Worm (Caenorhabditis elegans) whole organism, young adult: ENCODE results near the gene cyp-14A3.

Experiments used
- B0261.1 ChIP-seq: sonication (generic microtip); optimal IDR thresholded peaks from 2 replicates; lab custom pipeline; 2016; ENCODE audit warnings: mild to moderate bottlenecking, missing genetic modification characterization, moderate library complexity, missing compliant biosample characterization
- C06A6.2 ChIP-seq: fragments of 200-800 bp; sonication (Bioruptor generic); conservative IDR thresholded peaks from 2 replicates; pipeline ENCODE4 v1.3.6; 2022; ENCODE audit warnings: missing genetic modification characterization, missing compliant biosample characterization
- D2030.7 ChIP-seq: fragments of 200-800 bp; sonication (Bioruptor generic); IDR thresholded peaks from 2 replicates; pipeline ENCODE4 v1.3.6; 2022; ENCODE audit warnings: missing genetic modification reagents, missing genetic modification characterization, missing compliant biosample characterization
- F22D6.2 ChIP-seq: sonication (generic microtip); optimal IDR thresholded peaks from 2 replicates; lab custom pipeline; 2016; ENCODE audit warnings: mild to moderate bottlenecking, missing genetic modification characterization, missing compliant biosample characterization
- F39B2.1 ChIP-seq: fragments of 200-800 bp; sonication (Bioruptor generic); IDR thresholded peaks from 2 replicates; pipeline ENCODE4 v1.3.6; 2022; ENCODE audit warnings: missing genetic modification reagents, missing genetic modification characterization, missing compliant biosample characterization
- F49E8.2 ChIP-seq: sonication (generic microtip); optimal IDR thresholded peaks from 3 replicates; lab custom pipeline; 2017; ENCODE audit warnings: missing genetic modification characterization, mild to moderate bottlenecking, missing compliant biosample characterization, antibody characterized with exemption, moderate library complexity; ENCODE audit not compliant: insufficient read depth
- K11D2.4 ChIP-seq: fragments of 200-800 bp; sonication (Bioruptor generic); IDR thresholded peaks from 2 replicates; pipeline ENCODE4 v1.3.6; 2022; ENCODE audit warnings: missing genetic modification reagents, missing genetic modification characterization, missing compliant biosample characterization
- K12H6.12 ChIP-seq: fragments of 200-800 bp; sonication (Bioruptor generic); optimal IDR thresholded peaks from 2 replicates; lab custom pipeline; 2018; ENCODE audit warnings: mild to moderate bottlenecking, missing genetic modification characterization, missing compliant biosample characterization
- Y53F4B.3 ChIP-seq: fragments of 200-800 bp; sonication (Bioruptor generic); IDR thresholded peaks from 2 replicates; pipeline ENCODE4 v1.3.6; 2022; ENCODE audit warnings: missing genetic modification reagents, missing genetic modification characterization, missing compliant biosample characterization
- ZK185.1 ChIP-seq: sonication (generic microtip); optimal IDR thresholded peaks from 2 replicates; lab custom pipeline; 2016; ENCODE audit warnings: mild to moderate bottlenecking, missing genetic modification characterization, missing compliant biosample characterization; ENCODE audit not compliant: poor library complexity, severe bottlenecking
- akir-1 ChIP-seq: fragments of 200-800 bp; sonication (Bioruptor generic); optimal IDR thresholded peaks from 2 replicates; lab custom pipeline; 2018; ENCODE audit warnings: mild to moderate bottlenecking, missing genetic modification characterization, moderate library complexity, missing compliant biosample characterization
- ama-1 ChIP-seq, 3 experiments: fragments of 150-350 bp in 1 of 3; sonication (generic microtip) in 2 of 3; optimal IDR thresholded peaks; 2 replicates each; lab custom pipeline; 2014 to 2018; ENCODE audit warnings: missing biosample characterization in 2 of 3, missing genetic modification characterization in 2 of 3, missing genetic modification reagents in 2 of 3
- atf-7 ChIP-seq: sonication (generic microtip); optimal IDR thresholded peaks from 2 replicates; lab custom pipeline; 2017; ENCODE audit warnings: mild to moderate bottlenecking, missing genetic modification characterization, missing compliant biosample characterization
- attf-3 ChIP-seq: fragments of 200-800 bp; sonication (Bioruptor generic); conservative IDR thresholded peaks from 2 replicates; pipeline ENCODE4 v1.3.6; 2022; ENCODE audit warnings: missing genetic modification reagents, missing genetic modification characterization, missing compliant biosample characterization
- bed-2 ChIP-seq: fragments of 200-800 bp; sonication (Bioruptor generic); IDR thresholded peaks from 2 replicates; pipeline ENCODE4 v1.3.6; 2022; ENCODE audit warnings: missing genetic modification reagents, missing genetic modification characterization, missing compliant biosample characterization
- cebp-1 ChIP-seq, 2 experiments: fragments of 200-800 bp in 1 of 2; sonication (Bioruptor generic) in 1 of 2; sonication (generic microtip) in 1 of 2; IDR thresholded peaks in 1 of 2; optimal IDR thresholded peaks in 1 of 2; 2 replicates each; pipeline versions ENCODE4 v1.3.6 to Lab custom; 2017 to 2022; ENCODE audit warnings: missing compliant biosample characterization in 2 of 2, missing genetic modification characterization in 2 of 2, mild to moderate bottlenecking in 1 of 2, missing genetic modification reagents in 1 of 2, moderate library complexity in 1 of 2
- ceh-100 ChIP-seq: fragments of 200-800 bp; sonication (Bioruptor generic); IDR thresholded peaks from 2 replicates; pipeline ENCODE4 v1.3.6; 2022; ENCODE audit warnings: missing genetic modification reagents, missing genetic modification characterization, missing compliant biosample characterization
- ceh-58 ChIP-seq: fragments of 200-800 bp; sonication (Bioruptor generic); IDR thresholded peaks from 2 replicates; pipeline ENCODE4 v1.3.6; 2022; ENCODE audit warnings: missing genetic modification characterization, missing compliant biosample characterization
- ceh-79 ChIP-seq: sonication (generic microtip); optimal IDR thresholded peaks from 2 replicates; lab custom pipeline; 2017; ENCODE audit warnings: mild to moderate bottlenecking, missing genetic modification characterization, missing compliant biosample characterization
- ceh-91 ChIP-seq: fragments of 200-800 bp; sonication (Bioruptor generic); IDR thresholded peaks from 2 replicates; pipeline ENCODE4 v1.3.6; 2022; ENCODE audit warnings: missing genetic modification reagents, missing genetic modification characterization, missing compliant biosample characterization
- chd-7 ChIP-seq: sonication (generic microtip); optimal IDR thresholded peaks from 2 replicates; lab custom pipeline; 2016; ENCODE audit warnings: mild to moderate bottlenecking, missing genetic modification characterization, moderate library complexity, missing compliant biosample characterization
- die-1 ChIP-seq: sonication (generic microtip); optimal IDR thresholded peaks from 2 replicates; lab custom pipeline; 2016; ENCODE audit warnings: missing genotype, mild to moderate bottlenecking, missing genetic modification characterization, missing compliant biosample characterization
- dox-1 ChIP-seq: fragments of 200-800 bp; sonication (Bioruptor generic); IDR thresholded peaks from 2 replicates; pipeline ENCODE4 v1.3.6; 2022; ENCODE audit warnings: missing genetic modification reagents, missing genetic modification characterization, missing compliant biosample characterization
- dpl-1 ChIP-seq: fragments of 150-350 bp; optimal IDR thresholded peaks from 2 replicates; lab custom pipeline; 2014; ENCODE audit warnings: missing biosample characterization, missing genetic modification reagents, missing genetic modification characterization
- hsf-1 ChIP-seq: fragments of 200-800 bp; sonication (Bioruptor generic); IDR thresholded peaks from 2 replicates; pipeline ENCODE4 v1.3.6; 2022; ENCODE audit warnings: missing genetic modification reagents, missing genetic modification characterization, missing compliant biosample characterization
- let-526 ChIP-seq: fragments of 200-800 bp; sonication (Bioruptor generic); IDR thresholded peaks from 2 replicates; pipeline ENCODE4 v1.3.6; 2022; ENCODE audit warnings: missing genetic modification reagents, missing genetic modification characterization, missing compliant biosample characterization
- let-607 ChIP-seq, 2 experiments: fragments of 200-800 bp in 1 of 2; sonication (Bioruptor generic) in 1 of 2; sonication (generic microtip) in 1 of 2; optimal IDR thresholded peaks; 2 replicates each; lab custom pipeline; 2016 to 2018; ENCODE audit warnings: mild to moderate bottlenecking in 2 of 2, missing compliant biosample characterization in 2 of 2, missing genetic modification characterization in 2 of 2, moderate library complexity in 2 of 2, missing genotype in 1 of 2
- madf-3 ChIP-seq: fragments of 200-800 bp; sonication (Bioruptor generic); IDR thresholded peaks from 2 replicates; pipeline ENCODE4 v1.3.6; 2022; ENCODE audit warnings: missing genetic modification reagents, missing genetic modification characterization, missing compliant biosample characterization
- mcd-1 ChIP-seq: fragments of 200-800 bp; sonication (Bioruptor generic); IDR thresholded peaks from 2 replicates; pipeline ENCODE4 v1.3.6; 2022; ENCODE audit warnings: missing genetic modification reagents, missing genetic modification characterization, missing compliant biosample characterization
- mel-28 ChIP-seq: sonication (generic microtip); optimal IDR thresholded peaks from 2 replicates; lab custom pipeline; 2016; ENCODE audit warnings: borderline replicate concordance, mild to moderate bottlenecking, missing genetic modification characterization, missing compliant biosample characterization
- mes-4 ChIP-seq: sonication (generic microtip); optimal IDR thresholded peaks from 2 replicates; lab custom pipeline; 2016; ENCODE audit warnings: missing genotype, missing genetic modification characterization, missing compliant biosample characterization
- mxl-1 ChIP-seq: sonication (generic microtip); optimal IDR thresholded peaks from 2 replicates; lab custom pipeline; 2016; ENCODE audit warnings: missing genetic modification characterization, missing compliant biosample characterization
- nfya-2 ChIP-seq: fragments of 200-800 bp; sonication (Bioruptor generic); IDR thresholded peaks from 2 replicates; pipeline ENCODE4 v1.3.6; 2022; ENCODE audit warnings: missing genetic modification reagents, missing genetic modification characterization, missing compliant biosample characterization
- nfyb-1 ChIP-seq: fragments of 200-800 bp; sonication (Bioruptor generic); IDR thresholded peaks from 2 replicates; pipeline ENCODE4 v1.3.6; 2022; ENCODE audit warnings: missing genetic modification reagents, missing genetic modification characterization, missing compliant biosample characterization
- nhr-27 ChIP-seq: fragments of 200-800 bp; sonication (Bioruptor generic); optimal IDR thresholded peaks from 2 replicates; lab custom pipeline; 2018; ENCODE audit warnings: mild to moderate bottlenecking, missing genetic modification characterization, moderate library complexity, missing compliant biosample characterization
- nhr-80 ChIP-seq: sonication (generic microtip); optimal IDR thresholded peaks from 2 replicates; lab custom pipeline; 2016; ENCODE audit warnings: missing genetic modification characterization, missing compliant biosample characterization
- pbrm-1 ChIP-seq: fragments of 200-800 bp; sonication (Bioruptor generic); IDR thresholded peaks from 2 replicates; pipeline ENCODE4 v1.3.6; 2022; ENCODE audit warnings: missing genetic modification reagents, missing genetic modification characterization, missing compliant biosample characterization
- repo-1 ChIP-seq: sonication (generic microtip); optimal IDR thresholded peaks from 2 replicates; lab custom pipeline; 2017; ENCODE audit warnings: mild to moderate bottlenecking, missing genetic modification characterization, missing compliant biosample characterization
- sea-2 ChIP-seq: fragments of 200-800 bp; sonication (Bioruptor generic); IDR thresholded peaks from 2 replicates; pipeline ENCODE4 v1.3.6; 2022; ENCODE audit warnings: missing genetic modification characterization, missing compliant biosample characterization
- snpc-1.1 ChIP-seq: sonication (generic microtip); optimal IDR thresholded peaks from 2 replicates; lab custom pipeline; 2017; ENCODE audit warnings: missing genetic modification characterization, mild to moderate bottlenecking, missing compliant biosample characterization, antibody characterized with exemption, moderate library complexity, missing genotype, missing genetic modification reagents; ENCODE audit not compliant: insufficient read depth
- sptf-2 ChIP-seq: fragments of 200-800 bp; sonication (Bioruptor generic); optimal IDR thresholded peaks from 2 replicates; lab custom pipeline; 2018; ENCODE audit warnings: mild to moderate bottlenecking, missing genetic modification characterization, missing compliant biosample characterization
- tbx-9 ChIP-seq: sonication (generic microtip); optimal IDR thresholded peaks from 2 replicates; lab custom pipeline; 2016; ENCODE audit warnings: borderline replicate concordance, missing genetic modification characterization, inconsistent platforms, missing compliant biosample characterization
- zfh-2 ChIP-seq: fragments of 200-800 bp; sonication (Bioruptor generic); conservative IDR thresholded peaks from 2 replicates; pipeline ENCODE4 v1.3.6; 2022; ENCODE audit warnings: missing genetic modification reagents, missing genetic modification characterization, missing compliant biosample characterization
- zim-3 ChIP-seq: sonication (generic microtip); optimal IDR thresholded peaks from 2 replicates; lab custom pipeline; 2017; ENCODE audit warnings: mild to moderate bottlenecking, missing genetic modification characterization, moderate library complexity, missing compliant biosample characterization
- ztf-25 ChIP-seq: fragments of 200-800 bp; sonication (Bioruptor generic); IDR thresholded peaks from 2 replicates; pipeline ENCODE4 v1.3.6; 2022; ENCODE audit warnings: missing genetic modification reagents, missing genetic modification characterization, missing compliant biosample characterization
- ztf-26 ChIP-seq: sonication (generic microtip); optimal IDR thresholded peaks from 2 replicates; lab custom pipeline; 2017; ENCODE audit warnings: missing genetic modification characterization, missing compliant biosample characterization
- ztf-28 ChIP-seq: fragments of 200-800 bp; sonication (Bioruptor generic); IDR thresholded peaks from 2 replicates; pipeline ENCODE4 v1.3.6; 2022; ENCODE audit warnings: missing genetic modification reagents, missing genetic modification characterization, missing compliant biosample characterization
- ztf-3 ChIP-seq: fragments of 200-800 bp; sonication (Bioruptor generic); optimal IDR thresholded peaks from 2 replicates; lab custom pipeline; 2018; ENCODE audit warnings: mild to moderate bottlenecking, missing genetic modification characterization, missing compliant biosample characterization

Gene cyp-14A3

DNA sequence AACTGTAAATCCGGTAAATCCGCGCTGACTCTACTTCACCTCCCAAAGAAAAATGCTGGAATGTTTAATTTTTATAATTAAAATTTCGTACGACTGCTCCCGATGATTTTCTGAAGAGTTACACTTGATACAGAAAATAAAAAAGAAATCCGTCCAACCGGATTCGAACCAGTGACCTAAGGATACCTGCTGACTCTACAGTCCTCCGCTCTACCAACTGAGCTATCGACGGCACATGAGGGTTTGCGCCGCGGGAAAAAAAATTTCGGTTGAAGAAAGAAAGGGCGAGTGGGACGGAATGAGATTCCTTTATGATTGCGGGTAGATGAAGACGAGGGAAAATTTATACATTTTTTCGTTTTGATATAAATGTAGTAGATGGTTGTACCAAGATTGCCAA is 10.6 kb upstream of the cyp-14A3 start (continued):
- TF ChIP-seq K11D2.4: no peak
- no peak for TF ChIP-seq ama-1 (optimal IDR thresholded peaks at IDR 0.05; lab: Kevin White, UChicago)
- peak in 1 of 2 experiments; percentile 14 for TF ChIP-seq ama-1 (GFP tag; optimal IDR thresholded peaks at IDR 0.05; lab: Kevin White, UChicago)
- no peak for TF ChIP-seq nfya-2 (GFP tag; lab: Robert Waterston, UW)
- TF ChIP-seq B0261.1: peak; percentile 80
- TF ChIP-seq let-607 (tag; optimal IDR thresholded peaks at IDR 0.05; lab: Kevin White, UChicago): peak in 1 of 2 experiments; percentile 7
- TF ChIP-seq tbx-9 (tag; lab: Kevin White, UChicago): no peak
- no peak for TF ChIP-seq attf-3
- TF ChIP-seq die-1: peak; percentile 76
- no peak for TF ChIP-seq mes-4
- no peak for TF ChIP-seq snpc-1.1 (tag; lab: Kevin White, UChicago)
- TF ChIP-seq madf-3: no peak
- TF ChIP-seq F22D6.2 (tag; lab: Kevin White, UChicago): no peak
- TF ChIP-seq cebp-1 (GFP tag; IDR thresholded peaks at IDR 0.05; lab: Robert Waterston, UW): peak; percentile 26; the same call in 1 of the 2 replicates
- no peak for TF ChIP-seq cebp-1 (tag; optimal IDR thresholded peaks at IDR 0.05; lab: Kevin White, UChicago)
- no peak for TF ChIP-seq K12H6.12 (tag; lab: Kevin White, UChicago)
- no peak for TF ChIP-seq ceh-58
- no peak for TF ChIP-seq let-526
- TF ChIP-seq pbrm-1 (GFP tag; lab: Robert Waterston, UW): peak; percentile 62; the same call in 1 of the 2 replicates
- TF ChIP-seq mel-28 (tag; lab: Kevin White, UChicago): no peak
- no peak for TF ChIP-seq Y53F4B.3
- TF ChIP-seq nhr-27 (tag; lab: Kevin White, UChicago): no peak
- TF ChIP-seq bed-2: no peak
- no peak for TF ChIP-seq mxl-1 (tag; lab: Kevin White, UChicago)
- no peak for TF ChIP-seq ceh-91
- no peak for TF ChIP-seq zim-3 (tag; lab: Kevin White, UChicago)
- TF ChIP-seq ztf-28 (GFP tag; lab: Robert Waterston, UW): no peak
- no peak for TF ChIP-seq repo-1
- peak; percentile 65 for TF ChIP-seq D2030.7
- no peak for TF ChIP-seq sea-2 (GFP tag; lab: Robert Waterston, UW)
- TF ChIP-seq ztf-26 (tag; lab: Kevin White, UChicago): no peak
- TF ChIP-seq ceh-79 (tag; lab: Kevin White, UChicago): no peak
- TF ChIP-seq C06A6.2 (GFP tag; lab: Robert Waterston, UW): no peak
- TF ChIP-seq ZK185.1 (tag; lab: Kevin White, UChicago): peak; percentile 22
- TF ChIP-seq F39B2.1: no peak
- no peak for TF ChIP-seq akir-1 (GFP tag; lab: Kevin White, UChicago)
- no peak for TF ChIP-seq chd-7
- TF ChIP-seq mcd-1 (GFP tag; lab: Robert Waterston, UW): no peak
- peak; percentile 40; the same call in 1 of the 2 replicates for TF ChIP-seq dox-1 (GFP tag; lab: Robert Waterston, UW)
- TF ChIP-seq ztf-25 (GFP tag; lab: Robert Waterston, UW): 0 out of 2 replicates have a peak, but pooled peaks have one; percentile 73
- TF ChIP-seq atf-7: no peak
- TF ChIP-seq F49E8.2 (tag; lab: Kevin White, UChicago): no peak
- no peak for TF ChIP-seq ceh-100 (GFP tag; lab: Robert Waterston, UW)
- no peak for TF ChIP-seq zfh-2 (GFP tag; lab: Robert Waterston, UW)
- no peak for TF ChIP-seq dpl-1 (GFP tag; lab: Kevin White, UChicago)
- no peak for TF ChIP-seq hsf-1 (GFP tag; lab: Robert Waterston, UW)
- no peak for TF ChIP-seq nhr-80 (tag; lab: Kevin White, UChicago)
- TF ChIP-seq nfyb-1 (GFP tag; lab: Robert Waterston, UW): peak; percentile 64
- TF ChIP-seq ztf-3 (GFP tag; lab: Kevin White, UChicago): no peak
- no peak for TF ChIP-seq sptf-2
